Fruit fly (Drosophila melanogaster) whole organism, embryonic: Measurements from ENCODE around the gene mats.

ENCODE experiments used
- CG10431 ChIP-seq: fragments of 200-800 bp; sonication (Bioruptor generic); optimal IDR thresholded peaks from 3 replicates; lab custom pipeline; 2018; ENCODE audit warnings: missing biosample characterization, mild to moderate bottlenecking, missing genetic modification characterization
- CG10654 ChIP-seq: fragments of 200-800 bp; sonication (Bioruptor generic); optimal IDR thresholded peaks from 2 replicates; lab custom pipeline; 2016; ENCODE audit warnings: missing biosample characterization, missing genetic modification characterization
- CG11695 ChIP-seq: fragments of 200-800 bp; sonication (Bioruptor generic); IDR thresholded peaks from 3 replicates; pipeline ENCODE4 v1.3.6; 2022; ENCODE audit warnings: missing biosample characterization, missing genetic modification characterization
- CG12391 ChIP-seq: fragments of 200-800 bp; sonication (Bioruptor generic); optimal IDR thresholded peaks from 3 replicates; lab custom pipeline; 2018; ENCODE audit warnings: missing biosample characterization, mild to moderate bottlenecking, missing genetic modification characterization, moderate library complexity
- CG1603 ChIP-seq: fragments of 200-800 bp; sonication (Bioruptor generic); optimal IDR thresholded peaks from 2 replicates; lab custom pipeline; 2019; ENCODE audit warnings: missing biosample characterization, mild to moderate bottlenecking, missing genetic modification characterization, moderate library complexity
- CG16815 ChIP-seq: fragments of 200-800 bp; sonication (Bioruptor generic); optimal IDR thresholded peaks from 3 replicates; lab custom pipeline; 2017; ENCODE audit warnings: missing biosample characterization, mild to moderate bottlenecking, missing genetic modification characterization
- CG17385 ChIP-seq: fragments of 200-800 bp; sonication (Bioruptor generic); optimal IDR thresholded peaks from 3 replicates; lab custom pipeline; 2018; ENCODE audit warnings: missing biosample characterization, mild to moderate bottlenecking, missing genetic modification characterization
- CG1832 ChIP-seq: fragments of 200-800 bp; sonication (Bioruptor generic); optimal IDR thresholded peaks from 2 replicates; lab custom pipeline; 2017; ENCODE audit warnings: missing biosample characterization, mild to moderate bottlenecking, missing genetic modification characterization, inconsistent platforms
- CG2120 ChIP-seq: fragments of 200-800 bp; sonication (Bioruptor generic); optimal IDR thresholded peaks from 3 replicates; lab custom pipeline; 2016; ENCODE audit warnings: missing biosample characterization, missing genetic modification characterization
- CG31441 ChIP-seq: fragments of 200-800 bp; sonication (Bioruptor generic); IDR thresholded peaks from 2 replicates; pipeline ENCODE4 v1.3.6; 2022; ENCODE audit warnings: missing biosample characterization, missing genetic modification characterization
- CG32767 ChIP-seq: fragments of 200-800 bp; sonication (Bioruptor generic); IDR thresholded peaks from 2 replicates; pipeline ENCODE4 v1.3.6; 2022; ENCODE audit warnings: missing biosample characterization, missing genetic modification characterization
- CG6272 ChIP-seq: fragments of 200-800 bp; sonication (Bioruptor generic); IDR thresholded peaks from 2 replicates; pipeline ENCODE4 v1.3.6; 2022; ENCODE audit warnings: missing biosample characterization, missing genetic modification characterization
- CG8765 ChIP-seq: fragments of 200-800 bp; sonication (Bioruptor generic); IDR thresholded peaks from 2 replicates; pipeline ENCODE4 v1.3.6; 2022; ENCODE audit warnings: missing biosample characterization, missing genetic modification characterization
- Chrac-16 ChIP-seq: fragments of 200-800 bp; sonication (Bioruptor generic); optimal IDR thresholded peaks from 3 replicates; lab custom pipeline; 2016; ENCODE audit warnings: missing biosample characterization, missing genetic modification characterization
- Dek ChIP-seq: fragments of 200-800 bp; sonication (Bioruptor generic); optimal IDR thresholded peaks from 3 replicates; lab custom pipeline; 2019; ENCODE audit warnings: missing biosample characterization, mild to moderate bottlenecking, missing genetic modification characterization, moderate library complexity
- Drgx ChIP-seq: fragments of 200-800 bp; sonication (Bioruptor generic); IDR thresholded peaks from 2 replicates; pipeline ENCODE4 v1.3.6; 2022; ENCODE audit warnings: missing biosample characterization, missing genetic modification characterization
- ERR ChIP-seq: fragments of 200-800 bp; sonication (Bioruptor generic); optimal IDR thresholded peaks from 2 replicates; lab custom pipeline; 2016; ENCODE audit warnings: missing biosample characterization, missing genetic modification characterization
- Eip74EF ChIP-seq, 2 experiments: fragments of 200-800 bp in 1 of 2; fragments of >200 bp in 1 of 2; sonication (Bioruptor generic) in 1 of 2; optimal IDR thresholded peaks; 2 replicates each; lab custom pipeline; 2017 to 2019; ENCODE audit warnings: missing biosample characterization in 2 of 2, missing genetic modification characterization in 2 of 2, mild to moderate bottlenecking in 1 of 2, moderate library complexity in 1 of 2
- Fer3 ChIP-seq: fragments of 200-800 bp; sonication (Bioruptor generic); optimal IDR thresholded peaks from 2 replicates; lab custom pipeline; 2018; ENCODE audit warnings: missing biosample characterization, mild to moderate bottlenecking, missing genetic modification characterization, moderate library complexity
- Gug ChIP-seq: fragments of 200-800 bp; sonication (Bioruptor generic); IDR thresholded peaks from 4 replicates; pipeline ENCODE4 v1.3.6; 2022; ENCODE audit warnings: missing biosample characterization, missing genetic modification characterization
- Meics ChIP-seq: fragments of 200-800 bp; sonication (Bioruptor generic); optimal IDR thresholded peaks from 2 replicates; lab custom pipeline; 2017; ENCODE audit warnings: missing biosample characterization, mild to moderate bottlenecking, missing genetic modification characterization
- Sox102F ChIP-seq: fragments of 200-800 bp; sonication (Bioruptor generic); optimal IDR thresholded peaks from 2 replicates; lab custom pipeline; 2018; ENCODE audit warnings: missing biosample characterization, mild to moderate bottlenecking, missing genetic modification characterization, moderate library complexity
- Sry-β ChIP-seq: fragments of 200-800 bp; sonication (Bioruptor generic); optimal IDR thresholded peaks from 2 replicates; lab custom pipeline; 2018; ENCODE audit warnings: missing biosample characterization, mild to moderate bottlenecking, missing genetic modification characterization, moderate library complexity
- TFAM ChIP-seq: fragments of 200-800 bp; sonication (Bioruptor generic); optimal IDR thresholded peaks from 2 replicates; lab custom pipeline; 2017; ENCODE audit warnings: missing biosample characterization, missing genetic modification characterization, inconsistent platforms
- Taf1 ChIP-seq: fragments of 200-800 bp; sonication (Bioruptor generic); IDR thresholded peaks from 2 replicates; pipeline ENCODE4 v1.3.6; 2022; ENCODE audit warnings: missing biosample characterization, missing genetic modification characterization
- Xbp1 ChIP-seq: fragments of 200-800 bp; sonication (Bioruptor generic); optimal IDR thresholded peaks from 3 replicates; lab custom pipeline; 2016; ENCODE audit warnings: missing biosample characterization, mild to moderate bottlenecking, missing genetic modification characterization
- ase ChIP-seq: fragments of 200-800 bp; sonication (Bioruptor generic); IDR thresholded peaks from 3 replicates; pipeline ENCODE4 v1.3.6; 2022; ENCODE audit warnings: missing biosample characterization, missing genetic modification characterization
- az2 ChIP-seq: fragments of 200-800 bp; sonication (Bioruptor generic); optimal IDR thresholded peaks from 3 replicates; lab custom pipeline; 2016; ENCODE audit warnings: missing biosample characterization, missing genetic modification characterization
- da ChIP-seq: fragments of 200-800 bp; sonication (Bioruptor generic); optimal IDR thresholded peaks from 2 replicates; lab custom pipeline; 2016; ENCODE audit warnings: missing biosample characterization, missing genetic modification characterization
- dmrt99B ChIP-seq: fragments of 200-800 bp; sonication (Bioruptor generic); optimal IDR thresholded peaks from 2 replicates; lab custom pipeline; 2018; ENCODE audit warnings: missing biosample characterization, mild to moderate bottlenecking, missing genetic modification characterization, moderate library complexity
- fd3F ChIP-seq: fragments of 200-800 bp; sonication (Bioruptor generic); optimal IDR thresholded peaks from 2 replicates; lab custom pipeline; 2018; ENCODE audit warnings: missing biosample characterization, mild to moderate bottlenecking, missing genetic modification characterization, moderate library complexity
- gem ChIP-seq: fragments of 200-800 bp; sonication (Bioruptor generic); optimal IDR thresholded peaks from 2 replicates; lab custom pipeline; 2019; ENCODE audit warnings: missing biosample characterization, mild to moderate bottlenecking, missing genetic modification characterization, moderate library complexity
- hkb ChIP-seq, 2 experiments: fragments of 200-800 bp in 1 of 2; fragments of >200 bp in 1 of 2; sonication (Bioruptor generic) in 1 of 2; IDR thresholded peaks in 1 of 2; optimal IDR thresholded peaks in 1 of 2; 2 replicates each; pipeline versions ENCODE4 v1.3.6 to Lab custom; 2017 to 2022; ENCODE audit warnings: missing biosample characterization in 1 of 2, missing genetic modification characterization in 1 of 2
- ken ChIP-seq: fragments of 200-800 bp; sonication (Bioruptor generic); IDR thresholded peaks from 3 replicates; pipeline ENCODE4 v1.3.6; 2022; ENCODE audit warnings: missing biosample characterization, missing genetic modification characterization
- lbe ChIP-seq: fragments of 200-800 bp; sonication (Bioruptor generic); optimal IDR thresholded peaks from 2 replicates; lab custom pipeline; 2016; ENCODE audit warnings: missing biosample characterization, mild to moderate bottlenecking, missing genetic modification characterization
- pho ChIP-seq: fragments of 200-800 bp; sonication (Bioruptor generic); optimal IDR thresholded peaks from 2 replicates; lab custom pipeline; 2016; ENCODE audit warnings: missing biosample characterization, missing genetic modification characterization
- phol ChIP-seq: fragments of 200-800 bp; sonication (Bioruptor generic); optimal IDR thresholded peaks from 3 replicates; lab custom pipeline; 2018; ENCODE audit warnings: missing biosample characterization, mild to moderate bottlenecking, missing genetic modification characterization, moderate library complexity
- row ChIP-seq: fragments of 200-800 bp; sonication (Bioruptor generic); IDR thresholded peaks from 3 replicates; pipeline ENCODE4 v1.3.6; 2022; ENCODE audit warnings: missing biosample characterization, missing genetic modification characterization
- sc ChIP-seq, 3 experiments: fragments of >200 bp in 2 of 3; fragments of 200-800 bp in 1 of 3; sonication (Bioruptor generic) in 1 of 3; optimal IDR thresholded peaks; 2 replicates in 2 of 3; 3 replicates in 1 of 3; lab custom pipeline; 2017; ENCODE audit warnings: mild to moderate bottlenecking in 1 of 3, missing biosample characterization in 1 of 3, missing genetic modification characterization in 1 of 3, missing genetic modification reagents in 1 of 3
- scrt ChIP-seq: fragments of 200-800 bp; sonication (Bioruptor generic); optimal IDR thresholded peaks from 2 replicates; lab custom pipeline; 2018; ENCODE audit warnings: missing biosample characterization, mild to moderate bottlenecking, missing genetic modification characterization, moderate library complexity
- sd ChIP-seq: fragments of 200-800 bp; sonication (Bioruptor generic); optimal IDR thresholded peaks from 3 replicates; lab custom pipeline; 2018; ENCODE audit warnings: missing biosample characterization, mild to moderate bottlenecking, missing genetic modification characterization, moderate library complexity
- sens ChIP-seq: fragments of 200-800 bp; sonication (Bioruptor generic); peaks from one replicate; lab custom pipeline; 2016; ENCODE audit warnings: missing biosample characterization, missing genetic modification characterization
- sima ChIP-seq: fragments of 200-800 bp; sonication (Bioruptor generic); optimal IDR thresholded peaks from 2 replicates; lab custom pipeline; 2016; ENCODE audit warnings: missing biosample characterization, missing genetic modification characterization
- so ChIP-seq: fragments of 200-800 bp; sonication (Bioruptor generic); IDR thresholded peaks from 3 replicates; pipeline ENCODE4 v1.3.6; 2022; ENCODE audit warnings: missing biosample characterization, missing genetic modification characterization
- tap ChIP-seq: fragments of 200-800 bp; optimal IDR thresholded peaks from 3 replicates; lab custom pipeline; 2019; ENCODE audit warnings: missing biosample characterization, mild to moderate bottlenecking, missing genetic modification characterization, moderate library complexity
- ttk ChIP-seq: fragments of 200-800 bp; sonication (Bioruptor generic); IDR thresholded peaks from 2 replicates; pipeline ENCODE4 v2.1.2; 2022; ENCODE audit warnings: missing biosample characterization, missing genetic modification characterization
- vvl ChIP-seq: fragments of 200-800 bp; sonication (Bioruptor generic); IDR thresholded peaks from 2 replicates; pipeline ENCODE4 v1.3.6; 2022; ENCODE audit warnings: missing biosample characterization, missing genetic modification characterization
- zfh2 ChIP-seq: fragments of 200-800 bp; sonication (Bioruptor generic); optimal IDR thresholded peaks from 2 replicates; lab custom pipeline; 2016; ENCODE audit warnings: missing biosample characterization, missing genetic modification characterization

Gene mats

DNA sequence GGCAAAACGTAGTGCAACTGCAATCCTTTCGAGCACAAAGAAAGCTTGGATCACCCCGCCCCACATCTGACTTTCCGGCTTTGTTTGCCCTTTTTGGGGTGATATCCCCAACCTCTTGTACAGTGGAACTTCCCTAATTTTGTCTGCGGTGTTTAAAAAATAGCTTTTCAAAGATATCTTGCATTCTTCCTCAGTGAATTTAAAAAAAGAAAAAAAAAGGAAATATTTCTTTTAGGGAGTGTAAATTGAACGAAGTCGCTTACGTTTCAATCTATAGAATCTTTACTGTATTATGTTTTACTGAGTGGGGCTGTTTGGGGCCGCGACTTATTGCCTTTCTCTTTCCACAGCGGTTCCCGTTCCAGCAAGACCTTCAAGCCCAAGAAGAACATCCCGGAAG, 657 bp downstream of the mats start (continued):
- TF ChIP-seq Gug (peak; percentile 75), ase (peak; percentile 56; the same call in 1 of the 3 replicates), CG17385 (GFP tag; lab: Kevin White, UChicago) (peak; percentile 64), CG2120 (GFP tag; lab: Kevin White, UChicago) (peak; percentile 81), ken (peak; percentile 70; the same call in 2 of the 3 replicates), pho (GFP tag; lab: Kevin White, UChicago) (peak; percentile 62), CG32767 (GFP tag; lab: Robert Waterston, UW) (peak; percentile 60; the same call in 1 of the 2 replicates), tap (peak; percentile 51), Fer3 (tag; lab: Kevin White, UChicago) (peak; percentile 69), Meics (GFP tag; lab: Kevin White, UChicago) (peak; percentile 62), Chrac-16 (GFP tag; lab: Kevin White, UChicago) (peak; percentile 37), CG10654 (peak; percentile 3), CG1832 (GFP tag; lab: Kevin White, UChicago) (no peak), so (GFP tag; lab: Robert Waterston, UW) (peak; percentile 60; the same call in 1 of the 3 replicates), CG8765 (GFP tag; lab: Robert Waterston, UW) (no peak), CG6272 (GFP tag; lab: Robert Waterston, UW) (0 out of 2 replicates have a peak, but pooled peaks have one; percentile 48), fd3F (GFP tag; lab: Kevin White, UChicago) (peak; percentile 67), ttk (GFP tag; lab: Robert Waterston, UW) (peak; percentile 71), CG16815 (GFP tag; lab: Kevin White, UChicago) (peak; percentile 40), hkb (optimal IDR thresholded peaks at IDR 0.05; lab: Kevin White, UChicago) (peak; percentile 43), hkb (GFP tag; IDR thresholded peaks at IDR 0.05; lab: Robert Waterston, UW) (peak; percentile 86), scrt (peak; percentile 28), Eip74EF (GFP tag; optimal IDR thresholded peaks at IDR 0.05; lab: Kevin White, UChicago) (peak in 1 of 2 experiments; percentile 40), vvl (GFP tag; lab: Robert Waterston, UW) (peak; percentile 90), Drgx (GFP tag; lab: Robert Waterston, UW) (peak; percentile 78)

DNA sequence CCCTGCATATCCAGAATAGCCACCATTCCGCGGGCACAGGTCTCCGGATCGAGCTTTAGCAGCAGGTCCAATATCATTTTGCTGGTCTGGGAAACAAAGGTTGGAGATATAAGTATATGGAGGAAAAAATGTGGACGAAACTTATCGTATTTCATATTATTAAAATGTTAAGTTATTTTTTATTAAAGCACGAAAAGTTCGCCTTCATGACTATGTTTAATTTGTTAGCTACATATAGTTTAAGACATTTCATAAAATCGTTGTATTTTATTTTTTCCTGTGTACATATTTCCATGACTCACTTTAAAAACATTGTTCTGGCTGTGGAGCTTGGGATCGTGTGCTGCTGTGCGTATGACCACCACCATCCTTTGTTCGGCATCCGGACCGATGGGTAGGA, 3.0 kb downstream of the mats start:
- TF ChIP-seq CG12391, result peak; percentile 3
- no peak for TF ChIP-seq da (GFP tag; lab: Kevin White, UChicago)
- TF ChIP-seq gem (tag; lab: Kevin White, UChicago), result peak; percentile 25
- no peak for TF ChIP-seq Taf1 (GFP tag; lab: Robert Waterston, UW)
- TF ChIP-seq az2 (GFP tag; lab: Kevin White, UChicago), result peak; percentile 4
- peak; percentile 6 for TF ChIP-seq dmrt99B (tag; lab: Kevin White, UChicago)
- no peak for TF ChIP-seq sc (optimal IDR thresholded peaks at IDR 0.05; lab: Kevin White, UChicago)
- TF ChIP-seq sc (GFP tag; optimal IDR thresholded peaks at IDR 0.05; lab: Kevin White, UChicago), result no peak
- no peak for TF ChIP-seq Dek
- peak; percentile 20 for TF ChIP-seq CG1603
- TF ChIP-seq CG31441 (GFP tag; lab: Robert Waterston, UW), result 0 out of 2 replicates have a peak, but pooled peaks have one; percentile 12
- peak; percentile 54 for TF ChIP-seq sens
- TF ChIP-seq Sry-β (GFP tag; lab: Kevin White, UChicago), result no peak
- TF ChIP-seq CG2120 (GFP tag; lab: Kevin White, UChicago), result peak; percentile 18
- TF ChIP-seq ERR (GFP tag; lab: Kevin White, UChicago), result no peak
- TF ChIP-seq Xbp1 (GFP tag; lab: Kevin White, UChicago), result peak; percentile 14
- TF ChIP-seq phol (tag; lab: Kevin White, UChicago), result no peak
- TF ChIP-seq CG10431 (GFP tag; lab: Kevin White, UChicago), result no peak
- TF ChIP-seq lbe (GFP tag; lab: Kevin White, UChicago), result peak; percentile 8
- no peak for TF ChIP-seq sima (GFP tag; lab: Kevin White, UChicago)
- peak; percentile 17 for TF ChIP-seq sd (tag; lab: Kevin White, UChicago)
- TF ChIP-seq TFAM, result no peak
- 0 out of 3 replicates have a peak, but pooled peaks have one; percentile 33 for TF ChIP-seq CG11695 (GFP tag; lab: Robert Waterston, UW)
- peak; percentile 34 for TF ChIP-seq Sox102F (GFP tag; lab: Kevin White, UChicago)
- no peak for TF ChIP-seq hkb (optimal IDR thresholded peaks at IDR 0.05; lab: Kevin White, UChicago)
- no peak for TF ChIP-seq hkb (GFP tag; IDR thresholded peaks at IDR 0.05; lab: Robert Waterston, UW)
- peak; percentile 45 for TF ChIP-seq Drgx (GFP tag; lab: Robert Waterston, UW)
- no peak for TF ChIP-seq zfh2 (GFP tag; lab: Kevin White, UChicago)
- TF ChIP-seq row (GFP tag; lab: Robert Waterston, UW), result peak; percentile 15; the same call in 1 of the 3 replicates
